Fruit fly (Drosophila melanogaster) S2 (cell line): ENCODE results near the gene Drsl1.
A peak's percentile ranks its signal among the peaks of the same experiment; 100 is the strongest.

Source experiments
- CG8478 ChIP-seq: fragments of >200 bp; optimal IDR thresholded peaks from 2 replicates; lab custom pipeline; 2018
- CTCF ChIP-seq, 2 experiments: fragments of >200 bp; optimal IDR thresholded peaks; 2 replicates each; lab custom pipeline; 2018

Drsl1 gene

DNA sequence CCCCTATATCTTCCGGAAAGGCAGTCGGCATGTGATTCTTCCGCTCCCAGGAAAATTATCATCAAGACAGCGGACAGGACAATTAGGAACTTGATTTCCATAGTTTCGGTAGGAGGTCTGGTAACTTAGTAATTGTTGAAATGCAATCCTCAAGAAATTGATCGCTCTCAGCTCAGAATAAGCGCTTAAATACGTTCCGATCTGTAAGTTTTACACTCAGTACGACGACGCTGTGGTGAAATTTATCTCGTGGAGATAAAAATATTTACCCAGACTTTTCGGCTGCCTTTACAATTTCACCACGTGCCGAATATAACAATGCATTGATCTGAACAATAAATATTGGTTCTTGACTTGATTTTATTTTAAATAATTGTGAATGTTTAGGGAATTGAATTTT, at the start of gene Drsl1:
Drsl1 (minus strand) TSS at position 101 of the 400 bp plus-strand sequence.
- TF ChIP-seq CG8478 (lab: Kevin White, UChicago) (no peak), CTCF (optimal IDR thresholded peaks at IDR 0.05; lab: Kevin White, UChicago) (no peak)

DNA sequence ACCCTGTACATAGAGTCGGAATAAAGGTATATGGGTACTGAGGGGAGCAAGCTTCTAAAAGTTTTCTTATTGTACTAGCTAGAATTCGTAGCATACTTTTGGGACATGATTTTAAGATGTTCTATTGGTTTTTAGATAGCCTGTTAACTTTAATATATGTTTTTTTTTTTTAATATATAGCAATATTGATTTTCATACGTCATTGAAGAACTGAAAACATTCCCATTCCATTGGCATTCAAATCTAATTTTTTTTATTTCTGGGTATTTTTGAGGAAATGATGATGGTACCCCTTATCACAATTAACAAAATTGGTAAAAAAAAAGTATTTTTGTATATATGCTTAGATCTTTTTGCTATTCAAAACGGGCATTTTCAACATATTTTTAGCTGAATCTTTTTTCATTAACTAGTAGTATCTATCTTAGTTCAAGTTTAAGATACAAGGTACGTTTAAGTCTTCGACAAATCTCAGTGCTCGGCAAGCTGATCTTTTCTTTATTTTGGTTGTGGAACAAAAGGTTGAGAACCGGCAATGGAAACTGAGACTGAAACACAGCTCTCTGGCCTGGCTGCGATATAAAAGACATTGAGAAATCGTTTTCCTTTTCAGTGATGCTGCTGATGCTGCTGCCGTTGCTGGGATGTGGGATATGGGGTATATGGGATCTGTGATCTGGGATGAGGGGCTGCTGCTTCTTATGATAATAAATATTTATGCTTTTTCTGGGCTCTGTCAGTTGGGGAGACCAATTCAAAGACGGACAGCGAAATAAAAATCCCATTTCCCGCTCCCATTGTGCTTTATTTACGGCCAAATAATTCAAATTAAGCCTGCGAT, 49.2 kb upstream of the Drsl1 start:
- TF ChIP-seq CTCF (optimal IDR thresholded peaks at IDR 0.05; lab: Kevin White, UChicago) (no peak), CG8478 (lab: Kevin White, UChicago) (no peak)

DNA sequence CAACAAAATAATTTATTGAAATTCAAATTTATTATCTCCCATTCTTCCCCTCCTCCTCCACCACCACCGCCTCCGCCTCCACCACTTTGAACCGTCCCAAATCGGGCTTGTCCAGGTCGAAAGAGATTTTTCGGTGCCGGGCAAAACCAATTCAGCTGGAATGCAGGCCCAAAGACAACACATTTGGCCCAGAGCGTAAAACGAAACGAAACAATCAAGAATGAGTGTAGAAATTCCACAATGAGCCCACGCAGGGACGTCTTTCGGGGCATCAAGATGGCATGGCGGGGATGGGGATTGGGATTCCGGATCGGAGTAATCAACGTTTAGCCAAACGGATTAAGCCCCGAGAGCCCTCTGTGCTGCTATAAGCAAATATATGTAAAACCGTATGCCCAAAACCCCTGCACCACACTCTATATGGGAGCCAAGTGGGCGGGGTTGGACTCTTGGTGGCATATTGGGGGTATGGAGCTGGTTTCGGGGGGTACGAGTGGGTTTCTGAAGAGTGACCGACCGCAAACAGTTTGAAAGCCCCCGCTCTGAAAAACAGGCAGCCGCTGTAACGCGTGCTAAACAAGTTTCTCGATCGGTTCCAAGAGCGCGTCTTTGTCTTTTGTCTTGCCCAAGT, 48.5 kb upstream of the Drsl1 start:
- TF ChIP-seq CG8478 (lab: Kevin White, UChicago) (no peak), CTCF (optimal IDR thresholded peaks at IDR 0.05; lab: Kevin White, UChicago) (no peak)

DNA sequence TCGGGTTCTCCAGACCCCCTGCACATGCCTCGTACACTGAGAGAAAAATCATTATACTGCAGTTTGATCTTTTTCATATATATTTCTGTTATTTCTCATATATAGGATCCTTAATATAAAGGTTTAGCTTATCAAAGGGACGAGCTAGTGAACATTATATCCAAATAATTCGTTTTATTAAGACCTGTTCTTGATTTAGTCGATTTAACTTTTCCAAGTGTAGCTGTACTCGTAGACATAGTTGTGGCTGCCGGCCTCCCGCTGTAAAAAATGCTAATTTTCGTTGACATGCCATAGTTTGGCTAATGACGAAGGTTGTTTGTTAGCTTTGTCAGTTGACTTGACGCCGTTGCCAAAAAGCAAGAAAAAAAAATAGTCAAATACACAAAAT, 46.9 kb upstream of the Drsl1 start:
- TF ChIP-seq CTCF (optimal IDR thresholded peaks at IDR 0.05; lab: Kevin White, UChicago) (no peak), CG8478 (lab: Kevin White, UChicago) (no peak)

DNA sequence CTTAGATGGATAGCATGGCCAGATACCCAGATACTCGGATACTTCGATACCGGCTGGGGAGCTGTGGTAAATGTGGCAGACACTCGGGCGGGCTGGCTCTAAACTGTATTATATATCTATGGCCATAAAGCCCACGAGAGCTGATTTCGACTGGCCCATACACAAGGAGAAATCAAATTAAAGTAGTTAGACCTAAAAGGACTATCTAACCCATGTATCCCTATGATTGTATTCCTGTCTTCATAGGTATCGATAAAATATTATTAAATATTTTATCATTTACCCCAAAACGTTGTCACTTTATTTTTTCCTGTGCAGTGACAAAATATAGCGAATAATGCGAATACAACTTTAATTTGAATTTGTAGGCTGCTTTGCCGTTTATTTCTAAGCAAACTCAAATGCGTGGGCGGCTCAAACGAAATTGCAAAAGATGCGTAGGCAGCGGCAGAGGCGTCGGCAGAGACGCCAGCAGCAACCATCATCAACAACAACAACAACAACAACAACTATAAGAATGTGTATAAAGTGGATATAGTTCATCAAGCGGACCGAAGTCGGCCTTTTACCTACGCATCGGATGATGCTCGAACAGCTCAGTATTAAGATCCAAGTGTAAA, 46.4 kb upstream of the Drsl1 start:
- TF ChIP-seq CTCF (optimal IDR thresholded peaks at IDR 0.05; lab: Kevin White, UChicago) (no peak), CG8478 (lab: Kevin White, UChicago) (no peak)

DNA sequence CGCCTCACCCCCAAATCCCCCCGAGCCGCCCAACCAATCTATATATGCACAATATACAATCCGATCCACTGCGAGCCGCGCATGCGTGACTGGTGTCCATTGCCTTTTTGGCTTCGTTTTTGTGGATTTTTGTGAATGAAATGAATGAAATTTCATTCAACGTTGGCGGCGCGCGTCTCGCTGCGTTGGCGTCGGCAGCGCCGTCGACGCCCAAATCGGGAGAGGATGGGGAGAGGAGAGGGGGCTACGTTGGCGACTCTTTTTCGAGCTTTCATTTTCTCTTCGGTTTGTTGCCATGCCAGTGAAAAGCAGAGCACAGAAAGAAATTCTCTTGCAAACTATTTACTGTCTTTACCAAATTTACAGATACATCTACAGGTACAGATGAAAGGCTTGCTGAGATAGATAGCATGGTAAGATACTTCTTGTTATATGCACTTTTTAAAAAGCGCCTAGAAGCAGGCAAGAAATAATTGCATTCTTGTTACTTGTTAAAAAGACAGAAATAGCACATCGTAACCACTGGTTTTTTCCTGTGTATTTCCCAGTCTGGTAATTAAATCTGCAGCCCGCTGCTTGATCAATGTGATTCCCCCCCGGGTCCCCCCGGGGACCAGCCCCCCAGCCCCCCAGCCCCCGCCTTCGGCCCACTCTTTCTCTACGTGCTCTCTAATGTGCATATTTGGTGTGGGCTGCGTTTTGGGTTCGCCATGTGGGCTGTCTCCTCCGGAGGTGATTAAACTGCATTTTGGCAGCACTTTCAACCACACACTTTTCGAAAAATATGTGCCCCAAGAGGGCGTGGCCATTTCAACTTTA, 44.8 kb upstream of the Drsl1 start:
- TF ChIP-seq CTCF (optimal IDR thresholded peaks at IDR 0.05; lab: Kevin White, UChicago) (no peak), CG8478 (lab: Kevin White, UChicago) (no peak)

DNA sequence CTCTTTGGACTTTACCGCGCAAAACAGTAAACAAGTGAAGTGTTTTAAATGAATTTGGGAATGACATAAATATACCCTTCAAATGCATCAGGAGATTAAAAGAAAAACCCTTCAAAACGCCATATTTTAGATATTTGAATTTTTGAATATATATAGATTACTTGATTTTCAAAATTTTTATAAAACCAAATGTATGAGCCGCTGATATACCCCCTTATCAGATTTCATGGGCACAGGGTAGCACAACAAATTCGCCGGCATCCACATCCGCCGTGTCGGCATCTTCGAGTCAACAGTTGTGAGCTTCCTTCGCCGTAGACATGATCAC, 42.3 kb upstream of the Drsl1 start, which contains the start of gene Ids:
Ids (plus strand) TSS at position 304 of the 328 bp plus-strand sequence.
- TF ChIP-seq CTCF (optimal IDR thresholded peaks at IDR 0.05; lab: Kevin White, UChicago) (no peak), CG8478 (lab: Kevin White, UChicago) (no peak)

DNA sequence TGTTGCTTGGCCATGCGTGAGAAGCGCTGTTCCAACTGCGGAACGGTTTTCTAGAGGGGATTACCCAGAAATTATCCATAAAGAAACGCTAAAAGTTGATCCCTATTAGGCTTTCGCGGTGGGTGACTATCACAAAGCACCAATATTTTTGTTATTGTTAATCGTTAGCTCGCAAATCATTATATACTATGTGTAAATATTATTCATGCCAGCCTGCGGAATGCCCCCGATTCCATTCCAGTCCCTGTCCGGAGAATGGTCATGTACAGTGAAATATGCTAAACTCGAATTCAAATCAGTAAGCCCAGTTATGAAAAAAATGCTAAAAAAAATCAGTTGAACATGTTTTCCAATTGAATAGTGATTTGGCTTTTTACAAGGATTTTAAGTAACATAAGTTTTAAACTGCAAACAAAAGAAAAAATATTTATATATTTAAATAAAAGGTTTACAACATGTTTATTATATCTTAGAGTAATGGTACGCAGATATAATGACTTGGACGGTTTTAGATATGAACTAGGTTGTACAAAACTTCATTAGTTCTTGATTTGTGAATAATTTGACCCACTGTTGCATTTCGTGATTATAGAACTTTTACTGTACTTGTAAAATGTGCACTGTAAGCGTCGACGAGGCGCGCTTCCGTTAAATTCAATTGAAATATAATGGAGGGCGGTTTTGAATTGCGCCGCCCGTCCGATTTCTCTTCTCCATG, 41.8 kb upstream of the Drsl1 start:
- TF ChIP-seq CTCF (optimal IDR thresholded peaks at IDR 0.05; lab: Kevin White, UChicago) (no peak), CG8478 (lab: Kevin White, UChicago) (no peak)

DNA sequence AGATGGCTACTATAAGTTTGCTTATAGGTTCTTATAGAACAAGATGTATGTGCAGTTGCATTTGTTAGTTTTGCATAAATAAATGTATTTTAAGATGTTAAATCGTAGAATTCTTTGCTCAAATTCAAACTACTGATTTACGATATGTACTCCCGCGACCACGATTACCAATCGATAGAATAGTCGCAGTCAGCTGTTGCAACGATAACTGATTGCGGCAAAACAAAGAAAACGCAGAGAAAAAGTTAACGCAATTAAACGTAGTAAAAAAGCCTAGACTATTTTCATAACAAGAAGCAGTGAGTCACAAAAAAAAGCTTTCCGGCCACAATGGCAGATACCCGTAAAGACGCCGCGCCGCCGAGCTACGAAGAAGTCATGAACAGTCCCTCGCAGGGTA, 41.0 kb upstream of the Drsl1 start, which contains the start of gene CG12012:
CG12012 (plus strand) TSS at position 207 of the 400 bp plus-strand sequence.
- TF ChIP-seq CTCF (optimal IDR thresholded peaks at IDR 0.05; lab: Kevin White, UChicago) (no peak), CG8478 (lab: Kevin White, UChicago) (no peak)

DNA sequence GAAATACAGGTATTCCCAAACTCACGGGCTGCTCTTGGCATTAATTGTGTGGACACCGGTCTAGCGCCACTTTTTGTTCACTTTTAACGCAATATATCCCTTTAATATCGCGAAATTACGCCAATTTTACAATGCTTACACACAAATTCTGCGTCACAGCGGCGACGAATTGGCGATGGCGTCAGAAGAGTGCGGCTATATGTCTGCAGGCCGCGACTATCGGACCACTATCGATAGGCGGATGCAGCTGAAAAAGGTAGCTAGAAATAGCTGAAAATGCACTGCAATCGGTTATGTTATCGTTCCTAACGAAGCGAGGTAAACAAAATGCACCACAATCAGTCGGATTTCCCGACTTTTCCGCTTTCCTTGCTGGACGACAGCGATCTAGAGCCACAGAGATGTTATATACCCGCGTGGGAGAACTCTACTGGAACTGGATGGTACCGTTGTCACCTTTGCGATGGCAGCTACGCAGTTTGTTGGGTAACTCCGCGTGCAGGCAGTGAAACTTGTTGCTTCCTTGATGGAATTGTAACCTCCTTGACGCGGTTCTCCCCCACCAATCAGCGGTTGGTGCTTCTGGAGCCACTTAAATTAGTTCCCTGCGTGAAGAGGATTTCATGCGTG, 38.5 kb upstream of the Drsl1 start, which contains the start of the genes Ythdc1 and CG12010:
Ythdc1 (minus strand) TSS at position 177 of the 630 bp plus-strand sequence.
CG12010 (plus strand) TSS at position 289 of the 630 bp plus-strand sequence.
- TF ChIP-seq CTCF (optimal IDR thresholded peaks at IDR 0.05; lab: Kevin White, UChicago): peak; percentile 15 to 42
- no peak for TF ChIP-seq CG8478 (lab: Kevin White, UChicago)

DNA sequence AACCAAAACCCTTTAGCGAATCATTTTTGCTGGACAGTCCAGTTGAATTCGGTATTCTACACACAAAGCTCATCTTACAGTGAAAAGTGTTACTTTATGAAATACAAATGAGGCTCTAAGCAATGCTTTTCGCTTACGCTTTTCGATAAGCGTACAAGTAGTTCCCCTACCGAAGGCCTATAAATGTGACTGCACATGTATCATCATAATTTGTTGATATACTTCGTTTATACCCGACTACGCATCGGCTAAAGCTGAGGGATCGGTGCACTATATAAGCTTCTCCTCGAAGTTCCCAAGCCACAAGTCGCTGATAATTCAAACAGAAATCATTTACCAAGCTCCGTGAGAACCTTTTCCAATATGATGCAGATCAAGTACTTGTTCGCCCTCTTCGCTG, 33.7 kb upstream of the Drsl1 start, which contains the start of gene Drs:
Drs (plus strand) TSS at position 301 of the 400 bp plus-strand sequence.
- TF ChIP-seq CG8478 (lab: Kevin White, UChicago): no peak
- TF ChIP-seq CTCF (optimal IDR thresholded peaks at IDR 0.05; lab: Kevin White, UChicago): no peak

DNA sequence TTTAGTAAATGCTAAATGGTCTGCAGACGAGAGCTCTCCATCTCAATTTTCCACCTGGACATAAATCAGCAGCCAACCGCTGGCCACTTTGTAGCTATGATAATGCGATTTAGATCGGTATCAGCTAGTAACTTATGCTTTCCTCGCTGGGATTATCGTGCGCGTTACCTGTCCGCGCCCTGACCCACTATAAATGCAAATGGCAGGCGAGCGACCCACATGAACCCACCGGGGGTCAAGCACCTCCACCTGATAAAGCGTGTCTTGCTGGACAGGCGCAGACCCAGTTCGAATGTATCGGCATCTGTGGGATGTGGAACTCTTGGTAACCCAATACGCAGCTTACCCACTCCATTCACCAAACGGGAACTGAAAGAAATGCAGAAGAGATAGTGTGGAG, 17.7 kb upstream of the Drsl1 start:
- TF ChIP-seq CG8478 (lab: Kevin White, UChicago) (no peak), CTCF (optimal IDR thresholded peaks at IDR 0.05; lab: Kevin White, UChicago) (no peak)

DNA sequence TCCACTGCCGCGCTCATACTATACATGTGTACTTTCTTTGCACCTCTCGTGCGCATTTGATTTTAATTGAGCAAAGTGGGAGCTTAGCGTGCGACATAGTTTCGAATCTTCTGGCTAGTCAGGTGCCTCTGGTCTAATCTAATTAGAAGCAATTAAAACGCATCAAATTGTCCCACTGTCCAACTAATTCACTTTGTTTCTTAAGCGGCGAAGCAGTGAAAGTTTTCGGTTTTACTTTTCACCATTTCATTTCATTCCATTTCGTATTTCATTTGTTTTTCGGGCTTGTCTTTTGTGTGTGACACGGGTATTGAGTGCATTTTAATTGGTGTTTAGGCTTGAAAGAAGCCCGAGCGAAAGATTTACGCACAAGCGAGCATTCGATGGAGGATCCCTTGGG, 16.9 kb upstream of the Drsl1 start:
- no peak for TF ChIP-seq CG8478 (lab: Kevin White, UChicago)
- TF ChIP-seq CTCF (optimal IDR thresholded peaks at IDR 0.05; lab: Kevin White, UChicago): no peak
